Fruit fly (Drosophila melanogaster): ENCODE data around the gene CG7706.

DNA sequence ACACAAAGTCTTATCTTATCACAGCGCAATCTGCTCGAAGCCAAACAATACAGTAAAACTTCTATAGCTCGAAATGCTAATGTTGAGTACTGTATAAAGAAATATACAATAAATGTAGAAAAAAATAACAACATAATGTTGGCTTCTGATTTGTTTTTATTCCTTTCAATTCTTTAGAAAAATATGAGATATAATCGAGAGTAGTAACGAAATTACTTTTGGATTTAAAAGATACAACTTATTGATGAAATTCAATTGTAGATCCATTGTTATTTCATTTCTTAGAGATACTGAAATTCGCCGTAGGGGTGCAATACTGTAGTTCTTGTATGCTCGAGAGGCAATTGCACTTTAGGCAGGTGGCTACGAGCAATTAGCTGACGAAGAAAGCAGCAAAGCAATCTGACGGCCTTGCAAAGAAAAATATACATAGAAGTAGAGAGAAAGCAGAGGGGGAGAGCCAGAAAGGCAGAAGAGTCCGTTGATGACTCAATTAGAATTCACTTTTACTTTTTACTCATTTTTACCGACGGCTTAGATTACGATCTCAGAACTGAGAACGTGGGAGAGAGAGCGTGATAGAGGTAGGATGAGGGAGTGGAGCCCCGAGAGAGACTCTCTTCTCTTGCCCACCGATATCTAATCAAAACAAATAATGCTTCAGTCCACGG lies 7.0 kb upstream of the CG7706 start:
- TF ChIP-seq CG1024 (GFP tag; IDR thresholded peaks at IDR 0.05): no peak
- TF ChIP-seq CG18262 (tag; optimal IDR thresholded peaks at IDR 0.05): peak; percentile 73
- TF ChIP-seq CG15479 (GFP tag; optimal IDR thresholded peaks at IDR 0.05): no peak
- TF ChIP-seq Scr (GFP tag; IDR thresholded peaks at IDR 0.05; ENCODE audit: partially characterized antibody): no peak
- peak; percentile 20 for TF ChIP-seq CG18599 (GFP tag; optimal IDR thresholded peaks at IDR 0.05)
- TF ChIP-seq jumu (GFP tag; optimal IDR thresholded peaks at IDR 0.05): peak; percentile 34
- TF ChIP-seq CG6854 (GFP tag; optimal IDR thresholded peaks at IDR 0.05): no peak
- TF ChIP-seq ci (GFP tag; IDR thresholded peaks at IDR 0.05): no peak; the same call in 2 of the 3 replicates
- no peak for TF ChIP-seq CG13775 (GFP tag; optimal IDR thresholded peaks at IDR 0.05)
